Fruit fly (Drosophila melanogaster) Kc167 (cell line): ENCODE measurements around the gene H2.0.

ENCODE experiments used
- Myc ChIP-seq: fragments of >200 bp; optimal IDR thresholded peaks from 2 replicates; lab custom pipeline; 2017; ENCODE audit warnings: missing external identifiers
- Sin3A ChIP-seq: fragments of >200 bp; optimal IDR thresholded peaks from 2 replicates; lab custom pipeline; 2018; ENCODE audit warnings: missing external identifiers
- h ChIP-seq: fragments of >200 bp; optimal IDR thresholded peaks from 3 replicates; lab custom pipeline; 2018; ENCODE audit warnings: missing external identifiers
- insv ChIP-seq: fragments of >200 bp; optimal IDR thresholded peaks from 3 replicates; lab custom pipeline; 2018; ENCODE audit warnings: missing external identifiers
- psq ChIP-seq: fragments of >200 bp; optimal IDR thresholded peaks from 2 replicates; lab custom pipeline; 2017; ENCODE audit warnings: missing external identifiers
- ttk ChIP-seq: sonication (Bioruptor generic); optimal IDR thresholded peaks from 2 replicates; lab custom pipeline; 2017; ENCODE audit warnings: missing external identifiers

H2.0 gene

dm6 chr2L:5963251-5963650 is 56.0 kb downstream of the H2.0 start:
- TF ChIP-seq Sin3A (lab: Kevin White, UChicago) (no peak), Myc (lab: Kevin White, UChicago) (no peak), h (no peak), insv (lab: Kevin White, UChicago) (no peak), psq (no peak), ttk (lab: Kevin White, UChicago) (no peak)
